Worm (Caenorhabditis elegans) whole organism, late embryonic: ENCODE results near the gene mtrr-1.

ENCODE experiments used
- ceh-6 ChIP-seq: fragments of 200-800 bp; sonication (Bioruptor generic); optimal IDR thresholded peaks from 2 replicates; lab custom pipeline; 2018; ENCODE audit warnings: mild to moderate bottlenecking, missing genetic modification characterization, missing compliant biosample characterization
- hlh-13 ChIP-seq: fragments of 200-800 bp; sonication (Bioruptor generic); optimal IDR thresholded peaks from 2 replicates; lab custom pipeline; 2018; ENCODE audit warnings: mild to moderate bottlenecking, missing genetic modification characterization, missing compliant biosample characterization
- lin-11 ChIP-seq: fragments of 200-800 bp; sonication (Bioruptor generic); optimal IDR thresholded peaks from 2 replicates; lab custom pipeline; 2018; ENCODE audit warnings: mild to moderate bottlenecking, missing genetic modification characterization, missing compliant biosample characterization
- pqm-1 ChIP-seq: sonication (generic microtip); optimal IDR thresholded peaks from 2 replicates; lab custom pipeline; 2016; ENCODE audit warnings: missing genetic modification characterization, missing compliant biosample characterization
- tbx-2 ChIP-seq: sonication (generic microtip); optimal IDR thresholded peaks from 2 replicates; lab custom pipeline; 2016; ENCODE audit warnings: missing genetic modification characterization, missing compliant biosample characterization
- tbx-7 ChIP-seq: sonication (generic microtip); optimal IDR thresholded peaks from 2 replicates; lab custom pipeline; 2016; ENCODE audit warnings: missing genotype, missing genetic modification characterization, missing compliant biosample characterization
- unc-42 ChIP-seq: sonication (generic microtip); optimal IDR thresholded peaks from 2 replicates; lab custom pipeline; 2016; ENCODE audit warnings: missing genotype, missing genetic modification characterization, missing compliant biosample characterization

ce11 chrII:9272942-9273341 lies 12.8 kb upstream of the mtrr-1 start, which contains the start of gene C01G6.4:
- TF ChIP-seq ceh-6 (GFP tag; lab: Kevin White, UChicago) (no peak), tbx-7 (no peak), unc-42 (tag; lab: Kevin White, UChicago) (no peak), lin-11 (tag; lab: Kevin White, UChicago) (no peak), hlh-13 (no peak), pqm-1 (tag; lab: Kevin White, UChicago) (no peak), tbx-2 (tag; lab: Kevin White, UChicago) (no peak)
